Worm (Caenorhabditis elegans): Measurements from ENCODE around the gene clec-144.
A peak's percentile ranks its signal among the peaks of the same experiment; 100 is the strongest.

clec-144 gene

DNA sequence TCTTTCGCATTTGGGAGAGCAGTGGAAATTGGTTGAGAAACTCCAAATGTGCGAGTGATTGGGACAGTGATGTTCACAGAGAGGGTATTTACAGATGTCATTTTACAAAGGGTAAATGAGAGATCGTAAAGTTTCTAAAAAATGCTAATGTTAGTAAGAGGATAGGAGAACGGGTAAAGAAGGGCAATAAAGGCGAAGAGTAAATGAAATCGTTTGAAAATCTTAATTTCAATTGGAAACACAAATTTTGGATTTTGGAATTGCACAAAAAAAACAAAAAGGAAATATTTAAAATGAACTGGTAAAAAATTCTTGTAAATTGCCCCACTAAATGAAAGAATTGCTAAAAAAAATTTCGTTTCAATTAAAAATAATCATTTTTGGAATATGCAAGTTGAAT lies 15.9 kb downstream of the clec-144 start, which contains the start of gene pap-3:
Gene pap-3, minus strand, starts transcription at position 101 of the 400 bp plus-strand sequence.
- TF ChIP-seq ceh-90 (tag; optimal IDR thresholded peaks at IDR 0.05) (no peak), elt-3 (tag; optimal IDR thresholded peaks at IDR 0.05) (no peak), egl-27 (tag; optimal IDR thresholded peaks at IDR 0.05) (no peak), C16A3.4 (tag; optimal IDR thresholded peaks at IDR 0.05) (no peak), pax-3 (tag; optimal IDR thresholded peaks at IDR 0.05) (no peak), ceh-8 (GFP tag; optimal IDR thresholded peaks at IDR 0.05) (no peak), sox-4 (tag; optimal IDR thresholded peaks at IDR 0.05) (no peak), nhr-77 (tag; optimal IDR thresholded peaks at IDR 0.05) (no peak), nhr-76 (tag; optimal IDR thresholded peaks at IDR 0.05) (no peak), nhr-71 (tag; optimal IDR thresholded peaks at IDR 0.05) (no peak), aly-2 (tag; optimal IDR thresholded peaks at IDR 0.05) (no peak)

DNA sequence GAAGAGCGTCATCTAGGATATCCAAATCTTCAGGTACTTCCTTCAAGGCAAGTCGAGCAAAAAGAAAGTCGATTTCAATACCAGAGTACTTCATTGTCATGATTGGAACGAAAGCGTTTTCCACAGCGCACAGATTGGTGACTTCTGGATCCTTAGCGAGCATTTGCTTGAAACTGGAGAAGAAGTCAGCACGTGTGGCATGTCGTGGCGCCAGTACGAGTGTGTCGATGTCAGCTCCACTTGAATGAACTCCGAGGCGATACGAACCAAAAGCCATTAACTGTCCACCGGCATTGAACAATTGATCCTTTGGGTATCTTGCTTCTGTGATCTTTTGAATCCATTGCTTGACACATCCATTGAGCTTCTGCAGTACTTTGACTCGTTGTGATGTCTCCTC lies 16.4 kb downstream of the clec-144 start:
- TF ChIP-seq efl-3 (GFP tag; optimal IDR thresholded peaks at IDR 0.05) (no peak), mef-2 (tag; optimal IDR thresholded peaks at IDR 0.05) (no peak), isw-1 (GFP tag; IDR thresholded peaks at IDR 0.05) (no peak), unc-30 (tag; optimal IDR thresholded peaks at IDR 0.05) (no peak)

DNA sequence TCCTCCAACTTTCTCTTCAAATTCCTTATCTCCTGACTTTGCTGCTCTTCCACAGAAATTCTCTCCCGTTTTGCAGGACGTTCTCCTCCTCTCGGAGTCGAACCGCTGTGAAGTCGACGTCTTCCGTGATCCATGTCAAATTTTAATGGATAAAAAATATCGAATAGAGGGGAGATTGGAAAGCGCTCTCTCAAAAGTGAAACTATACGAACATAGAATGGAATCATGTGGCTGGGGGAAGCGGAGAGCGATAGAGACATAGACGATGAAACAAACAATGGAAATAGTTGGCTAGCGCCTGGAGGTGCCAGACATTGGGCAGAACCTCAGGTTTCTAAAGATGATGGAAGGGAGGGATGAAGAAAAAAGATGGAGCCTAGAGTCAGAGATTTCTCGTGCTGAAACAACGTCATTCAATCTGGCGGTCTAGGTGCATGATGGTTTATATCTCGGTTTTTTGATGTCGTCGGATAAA lies 18.4 kb downstream of the clec-144 start, which contains the start of gene F43G6.8:
Gene F43G6.8, minus strand, starts transcription at position 198 of the 475 bp plus-strand sequence.
- no peak for TF ChIP-seq pag-3 (tag; optimal IDR thresholded peaks at IDR 0.05; ENCODE audit: borderline replicate concordance, insufficient read depth)
- no peak for TF ChIP-seq ets-5 (GFP tag; IDR thresholded peaks at IDR 0.05)
- no peak for TF ChIP-seq sup-37 (GFP tag; optimal IDR thresholded peaks at IDR 0.05)
- peak; percentile 33 for TF ChIP-seq lir-3 (tag; optimal IDR thresholded peaks at IDR 0.05; ENCODE audit: poor library complexity)
- TF ChIP-seq elt-3 (tag; optimal IDR thresholded peaks at IDR 0.05), result peak in 1 of 6 experiments; percentile 30
- no peak for TF ChIP-seq aly-2 (tag; optimal IDR thresholded peaks at IDR 0.05)
- TF ChIP-seq pqm-1 (tag; optimal IDR thresholded peaks at IDR 0.05), result no peak
- peak; percentile 62 for TF ChIP-seq snu-23 (GFP tag; optimal IDR thresholded peaks at IDR 0.05)
- TF ChIP-seq lin-13 (GFP tag; optimal IDR thresholded peaks at IDR 0.05), result peak; percentile 21
- TF ChIP-seq tlp-1 (tag; optimal IDR thresholded peaks at IDR 0.05), result no peak
- TF ChIP-seq nhr-76 (tag; optimal IDR thresholded peaks at IDR 0.05), result no peak
- TF ChIP-seq xbp-1 (tag; optimal IDR thresholded peaks at IDR 0.05), result peak; percentile 18
- TF ChIP-seq ceh-82 (tag; optimal IDR thresholded peaks at IDR 0.05), result peak in 1 of 3 experiments; percentile 47
- TF ChIP-seq nhr-28 (tag; optimal IDR thresholded peaks at IDR 0.05), result no peak
- no peak for TF ChIP-seq unc-98 (GFP tag; IDR thresholded peaks at IDR 0.05)
- TF ChIP-seq lin-15B (tag; optimal IDR thresholded peaks at IDR 0.05), result no peak
- TF ChIP-seq sox-4 (tag; optimal IDR thresholded peaks at IDR 0.05), result no peak
- TF ChIP-seq unc-86 (tag; optimal IDR thresholded peaks at IDR 0.05), result peak; percentile 12
- TF ChIP-seq fkh-10 (GFP tag; optimal IDR thresholded peaks at IDR 0.05), result no peak
- peak; percentile 61 for TF ChIP-seq nhr-71 (tag; optimal IDR thresholded peaks at IDR 0.05)
- 0 out of 2 replicates have a peak, but pooled peaks have one; percentile 33 for TF ChIP-seq mab-9 (GFP tag; IDR thresholded peaks at IDR 0.05)
- TF ChIP-seq isw-1 (GFP tag; IDR thresholded peaks at IDR 0.05), result 0 out of 2 replicates have a peak, but pooled peaks have one; percentile 19
- TF ChIP-seq mep-1 (tag; optimal IDR thresholded peaks at IDR 0.05), result peak; percentile 71
- no peak for TF ChIP-seq irx-1 (tag; optimal IDR thresholded peaks at IDR 0.05)
- TF ChIP-seq egl-13 (tag; optimal IDR thresholded peaks at IDR 0.05), result no peak
- no peak for TF ChIP-seq sptf-1 (tag; optimal IDR thresholded peaks at IDR 0.05)
- peak; percentile 55 for TF ChIP-seq nhr-11 (tag; optimal IDR thresholded peaks at IDR 0.05)
- TF ChIP-seq efl-3 (GFP tag; optimal IDR thresholded peaks at IDR 0.05), result no peak
- TF ChIP-seq grh-1 (GFP tag; IDR thresholded peaks at IDR 0.05), result no peak
- TF ChIP-seq nhr-47 (tag; optimal IDR thresholded peaks at IDR 0.05), result peak; percentile 47
- no peak for TF ChIP-seq alr-1 (tag; optimal IDR thresholded peaks at IDR 0.05; ENCODE audit: borderline replicate concordance)
- TF ChIP-seq ztf-4 (tag; optimal IDR thresholded peaks at IDR 0.05), result peak; percentile 2
- peak; percentile 12 to 45 (median 35) for TF ChIP-seq dpl-1 (GFP tag; optimal IDR thresholded peaks at IDR 0.05)
- TF ChIP-seq Y116A8C.19 (tag; optimal IDR thresholded peaks at IDR 0.05; ENCODE audit: borderline replicate concordance), result no peak
- TF ChIP-seq unc-62 (GFP tag; optimal IDR thresholded peaks at IDR 0.05), result no peak
- TF ChIP-seq C04F5.9 (tag; optimal IDR thresholded peaks at IDR 0.05), result no peak
- peak; percentile 42 to 72 for TF ChIP-seq lsy-2 (tag; optimal IDR thresholded peaks at IDR 0.05)
- no peak for TF ChIP-seq ceh-90 (tag; optimal IDR thresholded peaks at IDR 0.05)
- no peak for TF ChIP-seq ceh-8 (GFP tag; optimal IDR thresholded peaks at IDR 0.05)
- TF ChIP-seq swsn-7 (tag; optimal IDR thresholded peaks at IDR 0.05), result peak; percentile 35
- no peak for TF ChIP-seq ceh-63 (GFP tag; optimal IDR thresholded peaks at IDR 0.05)
- TF ChIP-seq mef-2 (tag; optimal IDR thresholded peaks at IDR 0.05), result no peak
